Worm (Caenorhabditis elegans): Measurements from ENCODE around the gene C50E3.5.

The C50E3.5 gene

ce11 chrV:7575563-7575962 is 12.2 kb upstream of the C50E3.5 start, which contains the start of the genes snu-66 and ints-9 (continued):
- no peak for TF ChIP-seq Y95B8A.8 (GFP tag; IDR thresholded peaks at IDR 0.05)
- no peak for TF ChIP-seq B0019.2 (GFP tag; conservative IDR thresholded peaks at IDR 0.05)
- no peak for TF ChIP-seq die-1 (tag; optimal IDR thresholded peaks at IDR 0.05)
- no peak for TF ChIP-seq B0261.1 (tag; optimal IDR thresholded peaks at IDR 0.05)
- TF ChIP-seq akir-1 (GFP tag; optimal IDR thresholded peaks at IDR 0.05): no peak
- TF ChIP-seq bed-1 (GFP tag; IDR thresholded peaks at IDR 0.05): no peak
- peak; percentile 15 for TF ChIP-seq tbp1 (GFP tag; optimal IDR thresholded peaks at IDR 0.05)
- TF ChIP-seq lin-40 (tag; optimal IDR thresholded peaks at IDR 0.05): peak; percentile 43
- TF ChIP-seq ztf-22 (GFP tag; optimal IDR thresholded peaks at IDR 0.05): no peak
- no peak for TF ChIP-seq efl-1 (GFP tag; optimal IDR thresholded peaks at IDR 0.05)
- peak; percentile 41; the same call in 1 of the 2 replicates for TF ChIP-seq madf-6 (GFP tag; IDR thresholded peaks at IDR 0.05)
- TF ChIP-seq F33H1.4 (GFP tag; IDR thresholded peaks at IDR 0.05): peak; percentile 40
- no peak for TF ChIP-seq nhr-179 (tag; optimal IDR thresholded peaks at IDR 0.05)
- TF ChIP-seq somi-1 (GFP tag; optimal IDR thresholded peaks at IDR 0.05): no peak
- no peak for TF ChIP-seq F52B5.7 (tag; optimal IDR thresholded peaks at IDR 0.05)
- no peak for TF ChIP-seq lsy-27 (tag; optimal IDR thresholded peaks at IDR 0.05; ENCODE audit: borderline replicate concordance, insufficient read depth)
- TF ChIP-seq hlh-12 (tag; optimal IDR thresholded peaks at IDR 0.05): no peak
- TF ChIP-seq hsf-1 (GFP tag; IDR thresholded peaks at IDR 0.05): peak; percentile 53
- TF ChIP-seq F23B12.7 (tag; optimal IDR thresholded peaks at IDR 0.05; ENCODE audit: insufficient read depth): no peak
- no peak for TF ChIP-seq athp-1 (tag; optimal IDR thresholded peaks at IDR 0.05)
- no peak for TF ChIP-seq cebp-1 (GFP tag; IDR thresholded peaks at IDR 0.05)
- TF ChIP-seq cebp-1 (tag; optimal IDR thresholded peaks at IDR 0.05): peak; percentile 45
- TF ChIP-seq ceh-58 (GFP tag; IDR thresholded peaks at IDR 0.05): no peak
- peak; percentile 80 for TF ChIP-seq mcd-1 (GFP tag; IDR thresholded peaks at IDR 0.05)
- TF ChIP-seq tlf-1 (GFP tag; optimal IDR thresholded peaks at IDR 0.05): no peak
- TF ChIP-seq F57C9.4 (tag; optimal IDR thresholded peaks at IDR 0.05): no peak
- 0 out of 2 replicates have a peak, but pooled peaks have one; percentile 11 for TF ChIP-seq ceh-91 (GFP tag; IDR thresholded peaks at IDR 0.05)
- TF ChIP-seq ceh-40 (GFP tag; IDR thresholded peaks at IDR 0.05): no peak

- TF ChIP-seq ccch-3 (GFP tag; optimal IDR thresholded peaks at IDR 0.05): no peak
- no peak for TF ChIP-seq F39B2.1 (GFP tag; IDR thresholded peaks at IDR 0.05)
- TF ChIP-seq madf-6 (GFP tag; IDR thresholded peaks at IDR 0.05): peak; percentile 45; the same call in 1 of the 2 replicates
- peak; percentile 61 for TF ChIP-seq rcor-1 (GFP tag; IDR thresholded peaks at IDR 0.05)
- TF ChIP-seq dox-1 (GFP tag; IDR thresholded peaks at IDR 0.05): peak; percentile 56
- TF ChIP-seq egrh-3 (GFP tag; IDR thresholded peaks at IDR 0.05): no peak
- TF ChIP-seq tlf-1 (GFP tag; optimal IDR thresholded peaks at IDR 0.05): no peak
- peak; percentile 93 for TF ChIP-seq mcd-1 (GFP tag; IDR thresholded peaks at IDR 0.05)
- no peak for TF ChIP-seq gei-17 (GFP tag; optimal IDR thresholded peaks at IDR 0.05)
- TF ChIP-seq F57C9.4 (tag; optimal IDR thresholded peaks at IDR 0.05): no peak
- peak; percentile 14 for TF ChIP-seq athp-1 (tag; optimal IDR thresholded peaks at IDR 0.05)
- no peak for TF ChIP-seq lag-1 (GFP tag; IDR thresholded peaks at IDR 0.05)
- no peak for TF ChIP-seq F33H1.4 (GFP tag; IDR thresholded peaks at IDR 0.05)
- no peak for TF ChIP-seq nhr-80 (tag; optimal IDR thresholded peaks at IDR 0.05)
- TF ChIP-seq tbp1 (GFP tag; optimal IDR thresholded peaks at IDR 0.05): peak; percentile 4
- TF ChIP-seq attf-5 (GFP tag; optimal IDR thresholded peaks at IDR 0.05): peak; percentile 78
- TF ChIP-seq F52B5.7 (tag; optimal IDR thresholded peaks at IDR 0.05): no peak
- peak; percentile 22 for TF ChIP-seq lin-54 (GFP tag; optimal IDR thresholded peaks at IDR 0.05)
- TF ChIP-seq let-607 (tag; optimal IDR thresholded peaks at IDR 0.05): no peak
- TF ChIP-seq efl-1 (GFP tag; optimal IDR thresholded peaks at IDR 0.05): peak; percentile 10
- no peak for TF ChIP-seq aptf-3 (GFP tag; IDR thresholded peaks at IDR 0.05)
- TF ChIP-seq ekl-4 (GFP tag; IDR thresholded peaks at IDR 0.05): peak; percentile 25; the same call in 1 of the 2 replicates
- TF ChIP-seq D2030.7 (GFP tag; IDR thresholded peaks at IDR 0.05): peak; percentile 34; the same call in 1 of the 2 replicates
- TF ChIP-seq cebp-1 (GFP tag; IDR thresholded peaks at IDR 0.05): no peak
- TF ChIP-seq cebp-1 (tag; optimal IDR thresholded peaks at IDR 0.05): peak; percentile 17
- no peak for TF ChIP-seq bed-2 (GFP tag; IDR thresholded peaks at IDR 0.05)
- TF ChIP-seq unc-130 (GFP tag; optimal IDR thresholded peaks at IDR 0.05): no peak
- no peak for TF ChIP-seq madf-8 (GFP tag; conservative IDR thresholded peaks at IDR 0.05)
- no peak for TF ChIP-seq nfya-2 (GFP tag; IDR thresholded peaks at IDR 0.05)
- TF ChIP-seq atf-7 (tag; optimal IDR thresholded peaks at IDR 0.05): no peak
Observed at ce11 chrV:7580378-7580777, 7.4 kb upstream of the C50E3.5 start, which contains the start of gene ets-6. ets-6 (minus strand) TSS chrV:7580546.

Measured in whole organism, young adult.